Worm (Caenorhabditis elegans) whole organism, young adult: ENCODE data around the gene kcc-2.
"Not testable (repeated sequence)": the region's sequence is repeated elsewhere in the genome, so short reads cannot be mapped to it uniquely, and the experiment has no call there.

Source experiments
- B0019.2 ChIP-seq: fragments of 200-800 bp; sonication (Bioruptor generic); conservative IDR thresholded peaks from 2 replicates; pipeline ENCODE4 v1.3.6; 2022; ENCODE audit warnings: missing genetic modification reagents, missing genetic modification characterization, missing compliant biosample characterization
- B0035.1 ChIP-seq: sonication (generic microtip); optimal IDR thresholded peaks from 2 replicates; lab custom pipeline; 2016; ENCODE audit warnings: missing genetic modification characterization, mild to moderate bottlenecking, missing compliant biosample characterization, missing genotype, missing genetic modification reagents
- B0261.1 ChIP-seq: sonication (generic microtip); optimal IDR thresholded peaks from 2 replicates; lab custom pipeline; 2016; ENCODE audit warnings: mild to moderate bottlenecking, missing genetic modification characterization, moderate library complexity, missing compliant biosample characterization
- B0336.3 ChIP-seq: fragments of 200-800 bp; sonication (Bioruptor generic); IDR thresholded peaks from 2 replicates; pipeline ENCODE4 v1.3.6; 2022; ENCODE audit warnings: missing genetic modification characterization, missing compliant biosample characterization
- F52B5.7 ChIP-seq: sonication (generic microtip); optimal IDR thresholded peaks from 2 replicates; lab custom pipeline; 2016; ENCODE audit warnings: mild to moderate bottlenecking, missing genetic modification characterization, missing compliant biosample characterization
- F55B11.4 ChIP-seq: sonication (generic microtip); optimal IDR thresholded peaks from 2 replicates; lab custom pipeline; 2016; ENCODE audit warnings: missing compliant biosample characterization, missing genetic modification characterization, borderline replicate concordance; ENCODE audit not compliant: insufficient read depth
- F57A8.1 ChIP-seq: fragments of 200-800 bp; sonication (Bioruptor generic); optimal IDR thresholded peaks from 2 replicates; lab custom pipeline; 2018; ENCODE audit warnings: mild to moderate bottlenecking, missing genetic modification characterization, moderate library complexity, missing compliant biosample characterization
- K11D2.4 ChIP-seq: fragments of 200-800 bp; sonication (Bioruptor generic); IDR thresholded peaks from 2 replicates; pipeline ENCODE4 v1.3.6; 2022; ENCODE audit warnings: missing genetic modification reagents, missing genetic modification characterization, missing compliant biosample characterization
- Y53G8AR.9 ChIP-seq: fragments of 200-800 bp; sonication (Bioruptor generic); conservative IDR thresholded peaks from 2 replicates; pipeline ENCODE4 v1.3.6; 2022; ENCODE audit warnings: missing genetic modification reagents, missing genetic modification characterization, missing compliant biosample characterization
- Y56A3A.18 ChIP-seq: fragments of 200-800 bp; sonication (Bioruptor generic); IDR thresholded peaks from 2 replicates; pipeline ENCODE4 v1.3.6; 2022; ENCODE audit warnings: missing genetic modification reagents, missing genetic modification characterization, missing compliant biosample characterization
- atf-7 ChIP-seq: sonication (generic microtip); optimal IDR thresholded peaks from 2 replicates; lab custom pipeline; 2017; ENCODE audit warnings: mild to moderate bottlenecking, missing genetic modification characterization, missing compliant biosample characterization
- attf-6 ChIP-seq: fragments of 200-800 bp; sonication (Bioruptor generic); IDR thresholded peaks from 2 replicates; pipeline ENCODE4 v1.3.6; 2022; ENCODE audit warnings: missing genetic modification reagents, missing genetic modification characterization, missing compliant biosample characterization
- bed-2 ChIP-seq: fragments of 200-800 bp; sonication (Bioruptor generic); IDR thresholded peaks from 2 replicates; pipeline ENCODE4 v1.3.6; 2022; ENCODE audit warnings: missing genetic modification reagents, missing genetic modification characterization, missing compliant biosample characterization
- ccch-3 ChIP-seq: fragments of 200-800 bp; sonication (Bioruptor generic); optimal IDR thresholded peaks from 2 replicates; lab custom pipeline; 2018; ENCODE audit warnings: mild to moderate bottlenecking, missing genetic modification characterization, missing compliant biosample characterization
- ceh-27 ChIP-seq: fragments of 200-800 bp; sonication (Bioruptor generic); optimal IDR thresholded peaks from 2 replicates; lab custom pipeline; 2018; ENCODE audit warnings: mild to moderate bottlenecking, missing genetic modification characterization, moderate library complexity, missing compliant biosample characterization
- ceh-79 ChIP-seq: sonication (generic microtip); optimal IDR thresholded peaks from 2 replicates; lab custom pipeline; 2017; ENCODE audit warnings: mild to moderate bottlenecking, missing genetic modification characterization, missing compliant biosample characterization
- die-1 ChIP-seq: sonication (generic microtip); optimal IDR thresholded peaks from 2 replicates; lab custom pipeline; 2016; ENCODE audit warnings: missing genotype, mild to moderate bottlenecking, missing genetic modification characterization, missing compliant biosample characterization
- egl-18 ChIP-seq: fragments of 200-800 bp; sonication (Bioruptor generic); IDR thresholded peaks from 2 replicates; pipeline ENCODE4 v1.3.6; 2022; ENCODE audit warnings: missing genetic modification reagents, missing genetic modification characterization, missing compliant biosample characterization
- ets-4 ChIP-seq: fragments of 200-800 bp; sonication (Bioruptor generic); optimal IDR thresholded peaks from 2 replicates; lab custom pipeline; 2018; ENCODE audit warnings: mild to moderate bottlenecking, missing genetic modification characterization, missing compliant biosample characterization
- him-1 ChIP-seq: sonication (generic microtip); optimal IDR thresholded peaks from 2 replicates; lab custom pipeline; 2016; ENCODE audit warnings: missing genotype, missing genetic modification reagents, missing genetic modification characterization, missing compliant biosample characterization
- hlh-26 ChIP-seq: fragments of 200-800 bp; sonication (Bioruptor generic); conservative IDR thresholded peaks from 2 replicates; pipeline ENCODE4 v1.3.6; 2022; ENCODE audit warnings: missing genetic modification reagents, missing genetic modification characterization, missing compliant biosample characterization
- hmg-1.2 ChIP-seq: fragments of 200-800 bp; sonication (Bioruptor generic); IDR thresholded peaks from 2 replicates; pipeline ENCODE4 v1.3.6; 2022; ENCODE audit warnings: missing genetic modification reagents, missing genetic modification characterization, missing compliant biosample characterization
- hmg-20 ChIP-seq: fragments of 200-800 bp; sonication (Bioruptor generic); IDR thresholded peaks from 2 replicates; pipeline ENCODE4 v1.3.6; 2022; ENCODE audit warnings: missing genetic modification reagents, missing genetic modification characterization, missing compliant biosample characterization
- lag-1 ChIP-seq: fragments of 200-800 bp; sonication (Bioruptor generic); IDR thresholded peaks from 2 replicates; pipeline ENCODE4 v1.3.6; 2022; ENCODE audit warnings: missing genetic modification reagents, missing genetic modification characterization, missing compliant biosample characterization
- let-607 ChIP-seq, 2 experiments: fragments of 200-800 bp in 1 of 2; sonication (Bioruptor generic) in 1 of 2; sonication (generic microtip) in 1 of 2; optimal IDR thresholded peaks; 2 replicates each; lab custom pipeline; 2016 to 2018; ENCODE audit warnings: mild to moderate bottlenecking in 2 of 2, missing compliant biosample characterization in 2 of 2, missing genetic modification characterization in 2 of 2, moderate library complexity in 2 of 2, missing genotype in 1 of 2
- nfya-2 ChIP-seq: fragments of 200-800 bp; sonication (Bioruptor generic); IDR thresholded peaks from 2 replicates; pipeline ENCODE4 v1.3.6; 2022; ENCODE audit warnings: missing genetic modification reagents, missing genetic modification characterization, missing compliant biosample characterization
- nhr-27 ChIP-seq: fragments of 200-800 bp; sonication (Bioruptor generic); optimal IDR thresholded peaks from 2 replicates; lab custom pipeline; 2018; ENCODE audit warnings: mild to moderate bottlenecking, missing genetic modification characterization, moderate library complexity, missing compliant biosample characterization
- nhr-80 ChIP-seq: sonication (generic microtip); optimal IDR thresholded peaks from 2 replicates; lab custom pipeline; 2016; ENCODE audit warnings: missing genetic modification characterization, missing compliant biosample characterization
- nhr-90 ChIP-seq: sonication (generic microtip); optimal IDR thresholded peaks from 2 replicates; lab custom pipeline; 2016; ENCODE audit warnings: missing genotype, mild to moderate bottlenecking, missing genetic modification characterization, missing compliant biosample characterization
- rcor-1 ChIP-seq: fragments of 200-800 bp; sonication (Bioruptor generic); IDR thresholded peaks from 2 replicates; pipeline ENCODE4 v1.3.6; 2022; ENCODE audit warnings: missing genetic modification reagents, missing genetic modification characterization, missing compliant biosample characterization
- repo-1 ChIP-seq: sonication (generic microtip); optimal IDR thresholded peaks from 2 replicates; lab custom pipeline; 2017; ENCODE audit warnings: mild to moderate bottlenecking, missing genetic modification characterization, missing compliant biosample characterization
- rpc-1 ChIP-seq, 2 experiments: fragments of 150-350 bp in 1 of 2; sonication (generic microtip) in 1 of 2; optimal IDR thresholded peaks; 2 replicates each; lab custom pipeline; 2014 to 2018; ENCODE audit warnings: missing biosample characterization in 1 of 2, missing genetic modification characterization in 1 of 2, missing genetic modification reagents in 1 of 2, missing genotype in 1 of 2
- snpc-1.3 ChIP-seq: sonication (generic microtip); optimal IDR thresholded peaks from 2 replicates; lab custom pipeline; 2017; ENCODE audit warnings: missing genetic modification characterization, mild to moderate bottlenecking, missing compliant biosample characterization, antibody characterized with exemption, moderate library complexity, missing genotype, missing genetic modification reagents; ENCODE audit not compliant: insufficient read depth
- tbx-9 ChIP-seq: sonication (generic microtip); optimal IDR thresholded peaks from 2 replicates; lab custom pipeline; 2016; ENCODE audit warnings: borderline replicate concordance, missing genetic modification characterization, inconsistent platforms, missing compliant biosample characterization
- ztf-18 ChIP-seq: sonication (generic microtip); optimal IDR thresholded peaks from 2 replicates; lab custom pipeline; 2016; ENCODE audit warnings: missing genotype, mild to moderate bottlenecking, missing genetic modification characterization, missing compliant biosample characterization
- ztf-6 ChIP-seq: fragments of 200-800 bp; sonication (Bioruptor generic); IDR thresholded peaks from 2 replicates; pipeline ENCODE4 v1.3.6; 2022; ENCODE audit warnings: missing genetic modification reagents, missing genetic modification characterization, missing compliant biosample characterization

Gene kcc-2

DNA sequence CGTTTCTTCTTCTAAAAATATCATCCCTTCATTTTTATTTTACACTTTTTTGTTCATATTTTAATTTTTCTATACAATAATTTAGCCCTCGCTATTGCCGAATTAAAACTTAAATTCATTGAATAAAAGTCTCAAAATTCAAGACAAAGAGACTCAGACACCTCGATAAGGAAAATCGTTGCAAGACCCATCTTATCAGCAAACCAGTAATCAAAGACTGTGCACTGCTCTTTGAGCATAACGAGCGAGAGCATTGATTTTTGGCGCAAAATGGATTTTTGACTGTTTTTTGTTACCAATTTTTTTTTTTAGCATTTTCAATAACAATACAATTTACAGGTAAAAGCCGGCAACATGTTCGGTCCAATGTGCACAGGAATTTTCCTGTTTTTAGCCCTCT lies 23.1 kb upstream of the kcc-2 start, which contains the start of gene C46G7.1:
Gene C46G7.1 (plus strand): TSS at position 340 of the 400 bp plus-strand sequence.
- TF ChIP-seq nhr-80 (peak; percentile 79), Y56A3A.18 (GFP tag; lab: Robert Waterston, UW) (no peak)

DNA sequence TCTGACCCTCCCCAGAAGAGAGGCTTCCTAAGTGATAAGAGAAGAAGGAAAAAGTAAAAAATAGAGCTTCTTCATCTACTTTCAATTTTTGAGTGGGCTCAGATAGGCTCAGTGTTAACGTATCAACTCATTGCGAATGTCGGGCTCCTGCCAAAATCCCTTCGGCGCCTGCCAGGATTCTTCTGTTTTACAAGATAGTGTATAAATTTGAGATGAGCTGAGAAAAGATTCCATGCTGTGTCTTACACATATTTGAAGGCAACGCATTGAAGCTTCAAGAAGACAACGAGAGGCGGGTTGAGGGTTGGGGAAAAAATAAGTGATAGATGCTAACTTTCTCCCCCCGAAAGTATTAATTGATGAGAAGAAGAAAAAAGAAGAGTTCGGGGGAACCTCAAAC lies 8.4 kb upstream of the kcc-2 start:
- TF ChIP-seq ets-4 (no peak), ccch-3 (no peak), die-1 (tag; lab: Kevin White, UChicago) (no peak), snpc-1.3 (tag; lab: Kevin White, UChicago) (no peak), F52B5.7 (tag; lab: Kevin White, UChicago) (no peak), let-607 (tag; optimal IDR thresholded peaks at IDR 0.05; lab: Kevin White, UChicago) (no peak), atf-7 (no peak), bed-2 (GFP tag; lab: Robert Waterston, UW) (no peak), rcor-1 (GFP tag; lab: Robert Waterston, UW) (no peak), F57A8.1 (GFP tag; lab: Kevin White, UChicago) (no peak), ceh-27 (GFP tag; lab: Kevin White, UChicago) (no peak), K11D2.4 (no peak), B0261.1 (tag; lab: Kevin White, UChicago) (no peak), rpc-1 (optimal IDR thresholded peaks at IDR 0.05; lab: Kevin White, UChicago) (no peak), rpc-1 (tag; optimal IDR thresholded peaks at IDR 0.05; lab: Kevin White, UChicago) (no peak), nhr-27 (tag; lab: Kevin White, UChicago) (no peak), B0336.3 (GFP tag; lab: Robert Waterston, UW) (no peak), ceh-79 (tag; lab: Kevin White, UChicago) (no peak)
- TF ChIP-seq, all 124 proteins: peak for 0

DNA sequence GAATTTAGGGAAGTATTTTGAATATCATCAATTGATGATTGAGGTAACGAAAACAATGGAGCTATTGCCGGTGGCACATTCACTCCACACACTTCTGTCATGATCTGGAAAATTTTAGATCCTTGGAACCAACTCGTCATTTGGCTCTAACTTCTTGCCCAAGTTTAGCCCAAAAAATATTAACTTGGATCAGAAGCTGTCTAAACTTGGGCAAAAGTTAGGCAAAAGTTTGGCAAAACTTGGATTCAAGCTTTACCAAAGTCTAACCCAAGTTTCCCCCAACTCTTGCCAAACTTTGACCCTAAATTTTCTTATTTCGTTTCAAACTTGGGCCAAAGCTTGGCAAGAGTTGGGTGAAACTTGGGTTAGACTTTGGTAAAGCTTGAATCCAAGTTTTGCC lies 7.2 kb upstream of the kcc-2 start, which contains the start of gene pqn-22:
Gene pqn-22 (minus strand): TSS at position 101 of the 400 bp plus-strand sequence.
- TF ChIP-seq atf-7; repo-1; ztf-18 (tag; lab: Kevin White, UChicago): not testable (repeated sequence)
- TF ChIP-seq, all 124 proteins: peak for 0; not testable (repeated sequence) for 124

DNA sequence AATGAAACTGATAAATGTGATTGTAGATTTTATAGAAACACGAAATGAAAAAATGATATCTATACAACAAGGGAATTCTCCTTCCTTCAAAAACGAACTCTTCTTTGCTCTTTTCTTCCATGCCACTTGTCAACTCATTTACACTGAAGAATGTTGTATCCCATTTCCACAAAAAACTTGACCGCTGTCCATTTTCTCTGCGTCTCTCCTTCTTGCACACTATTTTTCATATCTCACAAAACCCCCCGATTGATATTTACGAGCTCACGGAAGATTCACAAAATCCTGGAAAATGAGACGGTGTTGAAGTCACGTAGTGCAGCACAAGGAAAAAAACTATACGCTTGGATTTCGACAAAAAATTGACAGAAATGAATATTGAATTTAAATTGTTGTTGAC lies 5.7 kb upstream of the kcc-2 start:
- no peak for TF ChIP-seq bed-2 (GFP tag; lab: Robert Waterston, UW)
- no peak for TF ChIP-seq tbx-9 (tag; lab: Kevin White, UChicago)
- peak; percentile 67; the same call in 1 of the 2 replicates for TF ChIP-seq hmg-1.2

DNA sequence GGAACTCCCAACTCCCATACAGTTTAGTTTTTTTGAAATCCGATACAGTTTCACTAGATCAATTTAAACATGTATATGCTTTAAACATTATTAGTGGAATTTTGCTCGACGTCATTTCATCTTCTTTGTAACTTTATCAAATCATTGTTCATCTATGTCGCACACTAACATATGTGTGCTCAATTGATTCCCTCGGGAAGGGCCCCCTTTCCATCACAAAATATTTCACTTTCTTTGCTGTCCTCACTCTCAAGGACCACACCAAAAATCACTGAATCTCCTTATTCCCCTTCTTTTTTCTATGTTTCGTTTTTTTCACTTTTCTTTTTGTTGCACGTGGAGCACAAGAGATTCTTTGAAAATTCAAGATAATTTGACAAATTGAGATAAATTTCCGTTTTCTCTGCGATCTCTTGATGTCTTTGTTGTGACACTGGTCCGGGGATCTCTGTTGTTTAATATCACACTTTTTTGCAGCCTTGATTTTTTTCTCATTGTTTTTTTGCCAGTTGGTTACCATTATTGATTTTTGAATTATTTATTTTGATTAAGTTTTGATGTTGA lies 6.5 kb downstream of the kcc-2 start:
- TF ChIP-seq ztf-6 (GFP tag; lab: Robert Waterston, UW) (no peak), B0019.2 (GFP tag; lab: Robert Waterston, UW) (no peak), egl-18 (GFP tag; lab: Robert Waterston, UW) (no peak), nfya-2 (GFP tag; lab: Robert Waterston, UW) (no peak), hmg-20 (GFP tag; lab: Robert Waterston, UW) (no peak), B0035.1 (no peak), Y53G8AR.9 (GFP tag; lab: Robert Waterston, UW) (no peak), lag-1 (GFP tag; lab: Robert Waterston, UW) (no peak), F55B11.4 (tag; lab: Kevin White, UChicago) (no peak), attf-6 (GFP tag; lab: Robert Waterston, UW) (no peak), hlh-26 (GFP tag; lab: Robert Waterston, UW) (no peak), B0261.1 (tag; lab: Kevin White, UChicago) (no peak), nhr-90 (tag; lab: Kevin White, UChicago) (no peak), him-1 (tag; lab: Kevin White, UChicago) (no peak)
